Fruit fly (Drosophila melanogaster): Measurements from ENCODE around the gene Hipk.
A peak's percentile ranks its signal among the peaks of the same experiment; 100 is the strongest.

The Hipk gene

DNA sequence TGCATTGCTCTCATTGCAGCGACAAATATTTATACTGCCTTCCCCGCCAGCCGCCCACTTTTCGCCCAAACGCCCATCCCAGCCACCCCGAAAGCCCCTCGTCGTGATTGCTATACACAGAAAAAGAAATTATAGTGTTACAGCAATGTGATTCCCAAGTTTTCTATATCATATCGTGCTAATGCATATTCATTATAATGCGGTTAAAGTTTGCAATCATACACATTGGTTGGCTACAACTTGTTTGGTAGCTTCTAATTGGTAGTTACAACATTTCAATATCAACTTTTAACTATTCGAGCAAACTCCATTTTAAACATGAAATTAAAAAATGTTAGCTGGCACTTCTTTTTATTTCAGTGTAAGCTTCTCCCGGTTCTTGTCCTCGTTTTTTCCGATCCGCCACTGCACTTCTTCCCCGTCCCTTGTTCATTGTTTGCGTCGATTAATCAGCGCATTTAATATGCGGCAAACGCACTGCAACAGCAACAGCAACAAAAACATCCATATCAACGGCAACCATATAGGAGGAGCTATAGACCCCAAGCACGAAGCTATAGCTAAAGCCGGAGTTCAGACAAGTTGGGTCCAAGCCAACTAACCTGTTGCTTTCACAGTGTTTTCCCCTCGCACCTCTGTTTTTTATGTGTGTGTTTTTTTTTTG is 23.2 kb downstream of the Hipk start (continued):
- TF ChIP-seq tll (GFP tag; optimal IDR thresholded peaks at IDR 0.05) = no peak
- TF ChIP-seq CG8388 (GFP tag; optimal IDR thresholded peaks at IDR 0.05) = peak; percentile 30
- TF ChIP-seq cg (GFP tag; optimal IDR thresholded peaks at IDR 0.05) = no peak
- TF ChIP-seq run (tag; optimal IDR thresholded peaks at IDR 0.05) = no peak
- no peak for TF ChIP-seq bowl (GFP tag; IDR thresholded peaks at IDR 0.05)
- TF ChIP-seq Aef1 (GFP tag; IDR thresholded peaks at IDR 0.05) = no peak
- no peak for TF ChIP-seq Dip2 (GFP tag; IDR thresholded peaks at IDR 0.05)
- TF ChIP-seq CG16815 (GFP tag; optimal IDR thresholded peaks at IDR 0.05) = no peak
- TF ChIP-seq ara (GFP tag; IDR thresholded peaks at IDR 0.05) = no peak
- no peak for TF ChIP-seq Lim3 (GFP tag; IDR thresholded peaks at IDR 0.05)
- TF ChIP-seq kni (GFP tag; optimal IDR thresholded peaks at IDR 0.05) = peak; percentile 48
- no peak for TF ChIP-seq GATAe (GFP tag; conservative IDR thresholded peaks at IDR 0.05)
- TF ChIP-seq CG10979 (tag; optimal IDR thresholded peaks at IDR 0.05) = peak; percentile 57
- peak; percentile 56 for TF ChIP-seq nmo (GFP tag; optimal IDR thresholded peaks at IDR 0.05)
- TF ChIP-seq tx (GFP tag; optimal IDR thresholded peaks at IDR 0.05) = no peak
- no peak for TF ChIP-seq CG12744 (GFP tag; optimal IDR thresholded peaks at IDR 0.05)
- TF ChIP-seq fd96Cb (tag; optimal IDR thresholded peaks at IDR 0.05) = peak; percentile 41
- peak; percentile 40 for TF ChIP-seq CG2712 (tag; optimal IDR thresholded peaks at IDR 0.05)
- TF ChIP-seq B-H2 (GFP tag; optimal IDR thresholded peaks at IDR 0.05) = no peak
- TF ChIP-seq CG14710 (tag; optimal IDR thresholded peaks at IDR 0.05) = peak; percentile 39
- no peak for TF ChIP-seq Doc2 (GFP tag; IDR thresholded peaks at IDR 0.05)
- TF ChIP-seq CG2678 (tag; optimal IDR thresholded peaks at IDR 0.05) = no peak
- TF ChIP-seq phol (tag; optimal IDR thresholded peaks at IDR 0.05) = peak; percentile 58
- TF ChIP-seq CG33557 (GFP tag; optimal IDR thresholded peaks at IDR 0.05) = no peak
- peak; percentile 59 for TF ChIP-seq nom (GFP tag; optimal IDR thresholded peaks at IDR 0.05)
- TF ChIP-seq CG10565 (GFP tag; optimal IDR thresholded peaks at IDR 0.05) = no peak
- TF ChIP-seq zen2 (GFP tag; IDR thresholded peaks at IDR 0.05; ENCODE audit: partially characterized antibody) = no peak
- TF ChIP-seq Rx (GFP tag; IDR thresholded peaks at IDR 0.05) = no peak
- TF ChIP-seq CG16813 (GFP tag; IDR thresholded peaks at IDR 0.05; ENCODE audit: partially characterized antibody) = no peak
- no peak for TF ChIP-seq tup (GFP tag; optimal IDR thresholded peaks at IDR 0.05)
- peak; percentile 29 for TF ChIP-seq CG12391 (tag; optimal IDR thresholded peaks at IDR 0.05)

DNA sequence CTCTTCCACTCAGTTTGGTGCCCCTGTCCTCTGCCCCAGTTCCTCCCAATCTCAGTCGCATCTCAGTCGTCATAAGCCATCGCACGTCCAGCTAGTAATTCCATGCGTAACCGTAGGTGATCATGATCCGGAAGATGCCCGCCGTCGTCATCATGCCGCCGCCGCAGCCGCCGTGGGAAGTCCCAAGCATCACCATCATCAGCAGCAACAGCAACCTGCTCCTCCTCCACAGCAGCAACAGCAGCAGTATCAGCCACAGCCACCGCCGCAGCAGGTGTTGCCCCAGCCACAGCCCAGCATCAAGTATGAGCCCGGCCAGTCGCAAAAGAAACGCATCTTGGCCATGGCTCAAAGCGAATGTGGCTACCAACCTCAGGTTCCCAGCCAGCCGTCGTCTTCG is 30.1 kb downstream of the Hipk start:
- TF ChIP-seq bbx (GFP tag; IDR thresholded peaks at IDR 0.05; ENCODE audit: partially characterized antibody) = no peak
- no peak for TF ChIP-seq CG11695 (GFP tag; IDR thresholded peaks at IDR 0.05)
- TF ChIP-seq h (optimal IDR thresholded peaks at IDR 0.05) = peak; percentile 8
- TF ChIP-seq Abd-B (GFP tag; optimal IDR thresholded peaks at IDR 0.05) = no peak
- TF ChIP-seq Med (GFP tag) = peak; percentile 54

DNA sequence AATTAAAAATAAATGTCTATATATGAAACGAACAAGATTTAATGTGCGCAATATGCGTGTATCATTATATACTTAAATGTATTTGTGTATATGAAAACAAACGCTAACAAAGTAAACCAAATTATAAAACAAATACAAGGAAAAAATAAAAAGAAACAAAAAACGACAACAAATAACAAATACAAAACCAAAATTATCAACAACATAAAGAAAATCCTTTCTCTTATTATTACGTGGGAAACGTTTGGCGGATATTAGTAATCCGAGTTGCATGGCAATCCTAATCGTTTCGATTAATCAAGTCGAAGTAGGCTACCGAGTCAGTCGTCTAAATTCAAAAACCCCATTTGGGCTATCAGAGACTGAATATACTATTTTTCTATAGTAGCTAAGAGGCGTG is 38.2 kb downstream of the Hipk start, which contains the start of gene Ppm1:
Gene Ppm1 (plus strand): TSS at position 301 of the 400 bp plus-strand sequence.
- TF ChIP-seq CG7556 (GFP tag; optimal IDR thresholded peaks at IDR 0.05) (no peak), dan (GFP tag; IDR thresholded peaks at IDR 0.05) (no peak), tll (GFP tag; optimal IDR thresholded peaks at IDR 0.05) (no peak), gem (tag; optimal IDR thresholded peaks at IDR 0.05) (no peak), bcd (GFP tag; optimal IDR thresholded peaks at IDR 0.05) (no peak), wor (GFP tag; IDR thresholded peaks at IDR 0.05) (no peak), CG2199 (GFP tag; IDR thresholded peaks at IDR 0.05) (no peak), disco-r (GFP tag; optimal IDR thresholded peaks at IDR 0.05) (no peak), CG14441 (GFP tag; IDR thresholded peaks at IDR 0.05) (no peak), Kr (GFP tag; optimal IDR thresholded peaks at IDR 0.05) (no peak), CG3407 (GFP tag; optimal IDR thresholded peaks at IDR 0.05) (no peak)

Data from whole organism, embryonic.